Worm (Caenorhabditis elegans) whole organism, late embryonic: Measurements from ENCODE around the gene F14H3.14.
A peak's percentile ranks its signal among the peaks of the same experiment; 100 is the strongest.

Experiments used
- C38D4.7 ChIP-seq: fragments of 200-800 bp; sonication (Bioruptor generic); optimal IDR thresholded peaks from 2 replicates; lab custom pipeline; 2018; ENCODE audit warnings: mild to moderate bottlenecking, missing genetic modification characterization, moderate library complexity, missing compliant biosample characterization
- K02D7.2 ChIP-seq: sonication (generic microtip); optimal IDR thresholded peaks from 2 replicates; lab custom pipeline; 2017; ENCODE audit warnings: mild to moderate bottlenecking, missing genetic modification characterization, missing compliant biosample characterization
- T23F11.4 ChIP-seq: fragments of 200-800 bp; sonication (Bioruptor generic); optimal IDR thresholded peaks from 2 replicates; lab custom pipeline; 2018; ENCODE audit warnings: mild to moderate bottlenecking, missing genetic modification characterization, missing compliant biosample characterization
- ama-1 ChIP-seq: fragments of 150-350 bp; optimal IDR thresholded peaks from 2 replicates; lab custom pipeline; 2014
- ceh-2 ChIP-seq: sonication (generic microtip); optimal IDR thresholded peaks from 2 replicates; lab custom pipeline; 2016; ENCODE audit warnings: missing genotype, missing genetic modification characterization, missing compliant biosample characterization
- ceh-30 ChIP-seq: fragments of 150-350 bp; optimal IDR thresholded peaks from 2 replicates; lab custom pipeline; 2014; ENCODE audit warnings: missing biosample characterization, missing genetic modification characterization
- ceh-34 ChIP-seq: sonication (generic microtip); optimal IDR thresholded peaks from 2 replicates; lab custom pipeline; 2016; ENCODE audit warnings: mild to moderate bottlenecking, missing genetic modification characterization, missing compliant biosample characterization
- ceh-45 ChIP-seq: fragments of 200-800 bp; sonication (Bioruptor generic); IDR thresholded peaks from 2 replicates; pipeline ENCODE4 v1.3.6; 2022; ENCODE audit warnings: missing genetic modification reagents, missing genetic modification characterization, missing compliant biosample characterization
- ceh-9 ChIP-seq: sonication (generic microtip); optimal IDR thresholded peaks from 2 replicates; lab custom pipeline; 2016; ENCODE audit warnings: mild to moderate bottlenecking, missing genetic modification characterization, inconsistent platforms, missing compliant biosample characterization
- che-1 ChIP-seq: sonication (generic microtip); optimal IDR thresholded peaks from 2 replicates; lab custom pipeline; 2016; ENCODE audit warnings: mild to moderate bottlenecking, missing genetic modification characterization, missing compliant biosample characterization
- dmd-4 ChIP-seq: sonication (generic microtip); optimal IDR thresholded peaks from 2 replicates; lab custom pipeline; 2016; ENCODE audit warnings: borderline replicate concordance, missing genetic modification characterization, missing compliant biosample characterization
- dve-1 ChIP-seq: sonication (generic microtip); optimal IDR thresholded peaks from 2 replicates; lab custom pipeline; 2017; ENCODE audit warnings: antibody characterized with exemption, mild to moderate bottlenecking, missing genetic modification characterization, missing compliant biosample characterization
- elt-2 ChIP-seq: sonication (generic microtip); optimal IDR thresholded peaks from 2 replicates; lab custom pipeline; 2016; ENCODE audit warnings: missing genetic modification reagents, missing genetic modification characterization, missing compliant biosample characterization
- ets-4 ChIP-seq: sonication (generic microtip); optimal IDR thresholded peaks from 2 replicates; lab custom pipeline; 2016; ENCODE audit warnings: missing genetic modification characterization, missing compliant biosample characterization
- eyg-1 ChIP-seq: sonication (generic microtip); optimal IDR thresholded peaks from 2 replicates; lab custom pipeline; 2016; ENCODE audit warnings: missing genotype, missing genetic modification characterization, missing compliant biosample characterization
- fkh-6 ChIP-seq: sonication (generic microtip); optimal IDR thresholded peaks from 2 replicates; lab custom pipeline; 2016; ENCODE audit warnings: missing genetic modification characterization, missing compliant biosample characterization
- gmeb-2 ChIP-seq: sonication (generic microtip); optimal IDR thresholded peaks from 2 replicates; lab custom pipeline; 2016; ENCODE audit warnings: missing genetic modification characterization, inconsistent platforms, missing compliant biosample characterization
- hlh-30 ChIP-seq: sonication (generic microtip); optimal IDR thresholded peaks from 2 replicates; lab custom pipeline; 2017; ENCODE audit warnings: antibody characterized with exemption, missing genetic modification characterization, missing compliant biosample characterization; ENCODE audit not compliant: insufficient read depth
- hlh-8 ChIP-seq: sonication (generic microtip); optimal IDR thresholded peaks from 2 replicates; lab custom pipeline; 2016; ENCODE audit warnings: missing genotype, missing genetic modification characterization, missing compliant biosample characterization
- lin-11 ChIP-seq: fragments of 200-800 bp; sonication (Bioruptor generic); optimal IDR thresholded peaks from 2 replicates; lab custom pipeline; 2018; ENCODE audit warnings: mild to moderate bottlenecking, missing genetic modification characterization, missing compliant biosample characterization
- nfya-1 ChIP-seq: sonication (generic microtip); optimal IDR thresholded peaks from 2 replicates; lab custom pipeline; 2017; ENCODE audit warnings: missing genetic modification characterization, mild to moderate bottlenecking, missing compliant biosample characterization, antibody characterized with exemption, moderate library complexity
- nhr-232 ChIP-seq: sonication (generic microtip); optimal IDR thresholded peaks from 2 replicates; lab custom pipeline; 2016; ENCODE audit warnings: missing genetic modification characterization, missing compliant biosample characterization
- npax-4 ChIP-seq: sonication (generic microtip); optimal IDR thresholded peaks from 2 replicates; lab custom pipeline; 2016; ENCODE audit warnings: missing genetic modification characterization, missing compliant biosample characterization
- pat-9 ChIP-seq: fragments of 200-800 bp; sonication (Bioruptor generic); optimal IDR thresholded peaks from 2 replicates; lab custom pipeline; 2018; ENCODE audit warnings: mild to moderate bottlenecking, missing genetic modification characterization, moderate library complexity, missing compliant biosample characterization
- pax-1 ChIP-seq: fragments of 150-350 bp; optimal IDR thresholded peaks from 2 replicates; lab custom pipeline; 2014; ENCODE audit warnings: missing biosample characterization, missing genetic modification characterization
- pha-4 ChIP-seq: fragments of 150-350 bp; optimal IDR thresholded peaks from 2 replicates; lab custom pipeline; 2018; ENCODE audit warnings: missing biosample characterization, missing genetic modification reagents, missing genetic modification characterization
- pros-1 ChIP-seq: fragments of 150-350 bp; optimal IDR thresholded peaks from 2 replicates; lab custom pipeline; 2014; ENCODE audit warnings: missing biosample characterization, missing genetic modification reagents, missing genetic modification characterization
- ref-2 ChIP-seq: sonication (generic microtip); optimal IDR thresholded peaks from 2 replicates; lab custom pipeline; 2016; ENCODE audit warnings: missing genetic modification characterization, missing compliant biosample characterization
- rnt-1 ChIP-seq: sonication (generic microtip); optimal IDR thresholded peaks from 2 replicates; lab custom pipeline; 2016; ENCODE audit warnings: missing genetic modification characterization, missing compliant biosample characterization
- sdc-2 ChIP-seq: sonication (generic microtip); optimal IDR thresholded peaks from 2 replicates; lab custom pipeline; 2016; ENCODE audit warnings: missing genotype, missing genetic modification characterization, missing compliant biosample characterization
- tbx-7 ChIP-seq: sonication (generic microtip); optimal IDR thresholded peaks from 2 replicates; lab custom pipeline; 2016; ENCODE audit warnings: missing genotype, missing genetic modification characterization, missing compliant biosample characterization
- unc-42 ChIP-seq: sonication (generic microtip); optimal IDR thresholded peaks from 2 replicates; lab custom pipeline; 2016; ENCODE audit warnings: missing genotype, missing genetic modification characterization, missing compliant biosample characterization
- unc-55 ChIP-seq: sonication (generic microtip); optimal IDR thresholded peaks from 2 replicates; lab custom pipeline; 2017; ENCODE audit warnings: missing biosample characterization, missing genetic modification reagents, missing genetic modification characterization
- ztf-16 ChIP-seq: sonication (generic microtip); optimal IDR thresholded peaks from 2 replicates; lab custom pipeline; 2017; ENCODE audit warnings: missing genetic modification characterization, missing compliant biosample characterization

F14H3.14 gene

DNA sequence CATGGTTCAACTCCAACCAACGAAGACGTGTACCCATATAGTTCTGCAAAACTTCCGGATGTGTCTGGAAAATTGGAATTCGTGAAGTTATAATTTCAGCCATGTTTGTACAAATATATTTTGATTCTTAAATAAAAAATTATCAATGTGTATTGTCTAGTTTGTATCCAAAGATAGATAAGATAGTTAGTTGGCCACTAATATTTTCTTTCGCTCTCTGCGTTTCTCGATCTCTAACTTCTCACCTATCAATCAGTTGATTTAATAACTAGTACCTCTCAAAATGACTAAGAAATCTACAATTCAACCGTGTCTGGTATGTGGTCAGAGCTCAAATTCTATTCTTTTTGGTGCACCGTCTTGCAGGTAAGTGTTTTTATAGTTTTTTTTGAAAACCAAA is 8.5 kb upstream of the F14H3.14 start, which contains the start of gene nhr-176:
Gene nhr-176 (plus strand): TSS at position 159 of the 400 bp plus-strand sequence.
- TF ChIP-seq rnt-1 (tag; lab: Kevin White, UChicago) (no peak), ama-1 (no peak), elt-2 (tag; lab: Kevin White, UChicago) (peak; percentile 52), pax-1 (tag; lab: Kevin White, UChicago) (no peak), npax-4 (tag; lab: Kevin White, UChicago) (no peak), ztf-16 (tag; lab: Kevin White, UChicago) (no peak), fkh-6 (tag; lab: Kevin White, UChicago) (no peak), ceh-45 (GFP tag; lab: Robert Waterston, UW) (no peak)

DNA sequence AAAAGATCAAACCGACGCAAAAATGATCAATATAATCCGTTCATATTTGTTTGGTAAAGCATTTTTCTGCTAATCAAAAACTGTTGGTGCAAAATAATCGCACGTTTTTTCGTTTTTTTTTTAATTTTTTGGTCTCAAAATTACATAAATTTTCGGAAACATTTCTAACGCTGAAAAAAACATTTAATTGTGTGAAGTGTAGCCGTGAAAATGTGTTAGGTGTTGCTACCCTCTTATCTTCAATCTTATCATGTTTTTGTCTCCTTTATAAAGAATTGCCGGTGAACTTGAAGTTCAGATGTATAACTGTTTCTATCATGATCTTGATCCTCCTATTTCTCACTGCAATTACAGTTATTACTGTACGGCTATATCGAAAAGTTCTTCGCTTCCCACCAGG is 6.2 kb upstream of the F14H3.14 start, which contains the start of gene cyp-35D1:
Gene cyp-35D1 (plus strand): TSS at position 301 of the 400 bp plus-strand sequence.
- TF ChIP-seq sdc-2 (tag; lab: Kevin White, UChicago) (no peak), elt-2 (tag; lab: Kevin White, UChicago) (peak; percentile 4)

- TF ChIP-seq pat-9 (tag; lab: Kevin White, UChicago): no peak
- TF ChIP-seq ztf-16 (tag; lab: Kevin White, UChicago): no peak
- no peak for TF ChIP-seq unc-55
- no peak for TF ChIP-seq T23F11.4 (GFP tag; lab: Kevin White, UChicago)
- TF ChIP-seq unc-42: no peak
- no peak for TF ChIP-seq tbx-7 (tag; lab: Kevin White, UChicago)
- TF ChIP-seq che-1 (tag; lab: Kevin White, UChicago): no peak
- TF ChIP-seq hlh-8 (tag; lab: Kevin White, UChicago): no peak
- no peak for TF ChIP-seq ama-1
- no peak for TF ChIP-seq gmeb-2
- TF ChIP-seq ceh-2 (tag; lab: Kevin White, UChicago): no peak
These were observed 695 bp downstream of the F14H3.14 start, which contains the start of gene fbxa-100 for ce11 chrV:16061993-16062392. Gene fbxa-100, minus strand, starts transcription at chrV:16062093.

ce11 chrV:16060135-16060534 is 2.6 kb downstream of the F14H3.14 start, which contains the start of gene F14H3.15:
Gene F14H3.15, minus strand, starts transcription at chrV:16060235.
- TF ChIP-seq dve-1 (no peak), unc-55 (no peak), hlh-30 (tag; lab: Kevin White, UChicago) (no peak), gmeb-2 (no peak), ama-1 (no peak), rnt-1 (tag; lab: Kevin White, UChicago) (no peak), eyg-1 (tag; lab: Kevin White, UChicago) (no peak), lin-11 (no peak), pha-4 (tag; lab: Kevin White, UChicago) (no peak), C38D4.7 (GFP tag; lab: Kevin White, UChicago) (no peak), pros-1 (no peak), ets-4 (tag; lab: Kevin White, UChicago) (no peak), nhr-232 (tag; lab: Kevin White, UChicago) (no peak), nfya-1 (tag; lab: Kevin White, UChicago) (no peak), ceh-34 (no peak), ceh-9 (no peak), ceh-2 (tag; lab: Kevin White, UChicago) (no peak)

- TF ChIP-seq K02D7.2: no peak
- TF ChIP-seq ref-2: no peak
- TF ChIP-seq dve-1: no peak
- TF ChIP-seq ceh-30 (tag; lab: Kevin White, UChicago): no peak
- TF ChIP-seq dmd-4 (tag; lab: Kevin White, UChicago): no peak
- no peak for TF ChIP-seq sdc-2 (tag; lab: Kevin White, UChicago)
- TF ChIP-seq fkh-6 (tag; lab: Kevin White, UChicago): no peak
- TF ChIP-seq ceh-9: no peak
These were observed 3.8 kb downstream of the F14H3.14 start, which contains the start of gene F14H3.6 for ce11 chrV:16058872-16059271. Gene F14H3.6, minus strand, starts transcription at chrV:16058893.
